Fruit fly (Drosophila melanogaster) whole organism, embryonic: ENCODE data around the gene mAChR-C.
A peak's percentile ranks its signal among the peaks of the same experiment; 100 is the strongest.

Source experiments
- Atf3 ChIP-seq: fragments of 200-800 bp; sonication (Bioruptor generic); optimal IDR thresholded peaks from 3 replicates; lab custom pipeline; 2016; ENCODE audit warnings: missing biosample characterization, missing genetic modification characterization
- Blimp-1 ChIP-seq: fragments of 200-800 bp; sonication (Bioruptor generic); optimal IDR thresholded peaks from 3 replicates; lab custom pipeline; 2018; ENCODE audit warnings: missing biosample characterization, missing genetic modification characterization, mild to moderate bottlenecking, moderate library complexity, missing genetic modification reagents
- CG12071 ChIP-seq: fragments of 200-800 bp; sonication (Bioruptor generic); optimal IDR thresholded peaks from 3 replicates; lab custom pipeline; 2018; ENCODE audit warnings: missing biosample characterization, mild to moderate bottlenecking, missing genetic modification characterization
- CG13424 ChIP-seq: fragments of 200-800 bp; sonication (Bioruptor generic); optimal IDR thresholded peaks from 2 replicates; lab custom pipeline; 2019; ENCODE audit warnings: missing biosample characterization, mild to moderate bottlenecking, missing genetic modification characterization, moderate library complexity
- CG17361 ChIP-seq: fragments of 200-800 bp; sonication (Bioruptor generic); IDR thresholded peaks from 3 replicates; pipeline ENCODE4 v1.3.6; 2022; ENCODE audit warnings: missing biosample characterization, missing genetic modification characterization
- CG17802 ChIP-seq: fragments of 200-800 bp; sonication (Bioruptor generic); optimal IDR thresholded peaks from 2 replicates; lab custom pipeline; 2018; ENCODE audit warnings: missing biosample characterization, mild to moderate bottlenecking, missing genetic modification characterization, moderate library complexity
- CG18599 ChIP-seq: fragments of 200-800 bp; sonication (Bioruptor generic); optimal IDR thresholded peaks from 3 replicates; lab custom pipeline; 2017; ENCODE audit warnings: missing biosample characterization, missing genetic modification characterization, mild to moderate bottlenecking, moderate library complexity, missing genetic modification reagents
- CG32767 ChIP-seq: fragments of 200-800 bp; sonication (Bioruptor generic); IDR thresholded peaks from 2 replicates; pipeline ENCODE4 v1.3.6; 2022; ENCODE audit warnings: missing biosample characterization, missing genetic modification characterization
- CG3407 ChIP-seq: fragments of 200-800 bp; sonication (Bioruptor generic); optimal IDR thresholded peaks from 2 replicates; lab custom pipeline; 2018; ENCODE audit warnings: missing biosample characterization, mild to moderate bottlenecking, missing genetic modification characterization
- CG4282 ChIP-seq: fragments of 200-800 bp; sonication (Bioruptor generic); optimal IDR thresholded peaks from 2 replicates; lab custom pipeline; 2016; ENCODE audit warnings: missing biosample characterization, missing genetic modification characterization
- CG6765 ChIP-seq: fragments of 200-800 bp; sonication (Bioruptor generic); optimal IDR thresholded peaks from 3 replicates; lab custom pipeline; 2017; ENCODE audit warnings: missing biosample characterization, mild to moderate bottlenecking, missing genetic modification characterization
- CG9727 ChIP-seq: fragments of 200-800 bp; sonication (Bioruptor generic); optimal IDR thresholded peaks from 3 replicates; lab custom pipeline; 2017; ENCODE audit warnings: missing biosample characterization, mild to moderate bottlenecking, missing genetic modification characterization
- Eip74EF ChIP-seq, 2 experiments: fragments of 200-800 bp in 1 of 2; fragments of >200 bp in 1 of 2; sonication (Bioruptor generic) in 1 of 2; optimal IDR thresholded peaks; 2 replicates each; lab custom pipeline; 2017 to 2019; ENCODE audit warnings: missing biosample characterization in 2 of 2, missing genetic modification characterization in 2 of 2, mild to moderate bottlenecking in 1 of 2, moderate library complexity in 1 of 2
- Ets65A ChIP-seq: fragments of 200-800 bp; sonication (Bioruptor generic); peaks from one replicate; lab custom pipeline; 2016; ENCODE audit warnings: missing biosample characterization, missing genetic modification characterization
- HLH4C ChIP-seq: fragments of 200-800 bp; sonication (Bioruptor generic); IDR thresholded peaks from 3 replicates; pipeline ENCODE4 v1.3.6; 2022; ENCODE audit warnings: missing biosample characterization, missing genetic modification characterization; ENCODE audit not compliant: partially characterized antibody
- HmgD ChIP-seq: fragments of 200-800 bp; sonication (Bioruptor generic); optimal IDR thresholded peaks from 3 replicates; lab custom pipeline; 2016; ENCODE audit warnings: missing biosample characterization, missing genetic modification characterization
- Rx ChIP-seq: fragments of 200-800 bp; sonication (Bioruptor generic); IDR thresholded peaks from 2 replicates; pipeline ENCODE4 v1.3.6; 2022; ENCODE audit warnings: missing biosample characterization, missing genetic modification characterization
- Sox100B ChIP-seq: fragments of 200-800 bp; sonication (Bioruptor generic); optimal IDR thresholded peaks from 3 replicates; lab custom pipeline; 2018; ENCODE audit warnings: missing biosample characterization, mild to moderate bottlenecking, missing genetic modification characterization
- Sry-β ChIP-seq: fragments of 200-800 bp; sonication (Bioruptor generic); optimal IDR thresholded peaks from 2 replicates; lab custom pipeline; 2018; ENCODE audit warnings: missing biosample characterization, mild to moderate bottlenecking, missing genetic modification characterization, moderate library complexity
- Sry-δ ChIP-seq: fragments of 200-800 bp; sonication (Bioruptor generic); optimal IDR thresholded peaks from 2 replicates; lab custom pipeline; 2016; ENCODE audit warnings: missing biosample characterization, missing genetic modification characterization
- Trl ChIP-seq, 3 experiments: fragments of >200 bp in 2 of 3; fragments of 200-800 bp in 1 of 3; sonication (Bioruptor generic) in 1 of 3; optimal IDR thresholded peaks; 2 replicates in 1 of 3; 3 replicates in 2 of 3; lab custom pipeline; 2016 to 2017; ENCODE audit warnings: missing biosample characterization in 1 of 3, missing genetic modification characterization in 1 of 3
- Xbp1 ChIP-seq: fragments of 200-800 bp; sonication (Bioruptor generic); optimal IDR thresholded peaks from 3 replicates; lab custom pipeline; 2016; ENCODE audit warnings: missing biosample characterization, mild to moderate bottlenecking, missing genetic modification characterization
- YL-1 ChIP-seq: fragments of 200-800 bp; sonication (Bioruptor generic); optimal IDR thresholded peaks from 3 replicates; lab custom pipeline; 2017; ENCODE audit warnings: missing biosample characterization, mild to moderate bottlenecking, missing genetic modification characterization
- abd-A ChIP-seq: fragments of 200-800 bp; sonication (Bioruptor generic); optimal IDR thresholded peaks from 3 replicates; lab custom pipeline; 2019; ENCODE audit warnings: missing biosample characterization, mild to moderate bottlenecking, missing genetic modification characterization, moderate library complexity
- ac ChIP-seq: fragments of 200-800 bp; sonication (Bioruptor generic); optimal IDR thresholded peaks from 3 replicates; lab custom pipeline; 2017; ENCODE audit warnings: missing biosample characterization, mild to moderate bottlenecking, missing genetic modification characterization
- ci ChIP-seq: fragments of 200-800 bp; sonication (Bioruptor generic); IDR thresholded peaks from 3 replicates; pipeline ENCODE4 v1.3.6; 2022; ENCODE audit warnings: missing biosample characterization, missing genetic modification characterization
- dysf ChIP-seq: fragments of 200-800 bp; sonication (Bioruptor generic); IDR thresholded peaks from 3 replicates; pipeline ENCODE4 v1.3.6; 2022; ENCODE audit warnings: missing biosample characterization, missing genetic modification characterization
- emc ChIP-seq: fragments of 200-800 bp; sonication (Bioruptor generic); optimal IDR thresholded peaks from 2 replicates; lab custom pipeline; 2016; ENCODE audit warnings: missing biosample characterization, missing genetic modification characterization
- ewg ChIP-seq: fragments of 200-800 bp; sonication (Bioruptor generic); optimal IDR thresholded peaks from 3 replicates; lab custom pipeline; 2017; ENCODE audit warnings: mild to moderate bottlenecking, missing biosample characterization, missing genetic modification reagents, missing genetic modification characterization
- gce ChIP-seq: fragments of 200-800 bp; sonication (Bioruptor generic); IDR thresholded peaks from 3 replicates; pipeline ENCODE4 v1.3.6; 2022; ENCODE audit warnings: missing biosample characterization, missing genetic modification characterization
- gem ChIP-seq: fragments of 200-800 bp; sonication (Bioruptor generic); optimal IDR thresholded peaks from 2 replicates; lab custom pipeline; 2019; ENCODE audit warnings: missing biosample characterization, mild to moderate bottlenecking, missing genetic modification characterization, moderate library complexity
- grn ChIP-seq: fragments of 200-800 bp; sonication (Bioruptor generic); optimal IDR thresholded peaks from 3 replicates; lab custom pipeline; 2017; ENCODE audit warnings: missing biosample characterization, missing genetic modification characterization
- gsb-n ChIP-seq: fragments of 200-800 bp; sonication (Bioruptor generic); optimal IDR thresholded peaks from 3 replicates; lab custom pipeline; 2018; ENCODE audit warnings: missing biosample characterization, mild to moderate bottlenecking, missing genetic modification characterization
- hbn ChIP-seq: fragments of 200-800 bp; sonication (Bioruptor generic); IDR thresholded peaks from 2 replicates; pipeline ENCODE4 v1.3.6; 2022; ENCODE audit warnings: missing biosample characterization, missing genetic modification characterization; ENCODE audit not compliant: partially characterized antibody
- jing ChIP-seq: fragments of 200-800 bp; sonication (Bioruptor generic); optimal IDR thresholded peaks from 2 replicates; lab custom pipeline; 2018; ENCODE audit warnings: missing biosample characterization, mild to moderate bottlenecking, missing genetic modification characterization
- kni ChIP-seq: fragments of 200-800 bp; sonication (Bioruptor generic); optimal IDR thresholded peaks from 3 replicates; lab custom pipeline; 2017; ENCODE audit warnings: mild to moderate bottlenecking, missing biosample characterization, missing genetic modification reagents, missing genetic modification characterization
- knrl ChIP-seq: fragments of 200-800 bp; sonication (Bioruptor generic); IDR thresholded peaks from 3 replicates; pipeline ENCODE4 v1.3.6; 2022; ENCODE audit warnings: missing biosample characterization, missing genetic modification characterization; ENCODE audit not compliant: partially characterized antibody
- mam ChIP-seq: fragments of 200-800 bp; sonication (Bioruptor generic); optimal IDR thresholded peaks from 3 replicates; lab custom pipeline; 2016; ENCODE audit warnings: missing biosample characterization, missing genetic modification characterization
- nau ChIP-seq: fragments of 200-800 bp; sonication (Bioruptor generic); optimal IDR thresholded peaks from 3 replicates; lab custom pipeline; 2017; ENCODE audit warnings: missing biosample characterization, mild to moderate bottlenecking, missing genetic modification characterization, missing genetic modification reagents
- nerfin-2 ChIP-seq: fragments of 200-800 bp; sonication (Bioruptor generic); IDR thresholded peaks from 2 replicates; pipeline ENCODE4 v1.3.6; 2022; ENCODE audit warnings: missing biosample characterization, missing genetic modification characterization; ENCODE audit not compliant: partially characterized antibody
- scrt ChIP-seq: fragments of 200-800 bp; sonication (Bioruptor generic); optimal IDR thresholded peaks from 2 replicates; lab custom pipeline; 2018; ENCODE audit warnings: missing biosample characterization, mild to moderate bottlenecking, missing genetic modification characterization, moderate library complexity
- sens ChIP-seq: fragments of 200-800 bp; sonication (Bioruptor generic); peaks from one replicate; lab custom pipeline; 2016; ENCODE audit warnings: missing biosample characterization, missing genetic modification characterization
- sr ChIP-seq: fragments of 200-800 bp; sonication (Bioruptor generic); IDR thresholded peaks from 3 replicates; pipeline ENCODE4 v1.3.6; 2022; ENCODE audit warnings: missing biosample characterization, missing genetic modification characterization

mAChR-C gene

DNA sequence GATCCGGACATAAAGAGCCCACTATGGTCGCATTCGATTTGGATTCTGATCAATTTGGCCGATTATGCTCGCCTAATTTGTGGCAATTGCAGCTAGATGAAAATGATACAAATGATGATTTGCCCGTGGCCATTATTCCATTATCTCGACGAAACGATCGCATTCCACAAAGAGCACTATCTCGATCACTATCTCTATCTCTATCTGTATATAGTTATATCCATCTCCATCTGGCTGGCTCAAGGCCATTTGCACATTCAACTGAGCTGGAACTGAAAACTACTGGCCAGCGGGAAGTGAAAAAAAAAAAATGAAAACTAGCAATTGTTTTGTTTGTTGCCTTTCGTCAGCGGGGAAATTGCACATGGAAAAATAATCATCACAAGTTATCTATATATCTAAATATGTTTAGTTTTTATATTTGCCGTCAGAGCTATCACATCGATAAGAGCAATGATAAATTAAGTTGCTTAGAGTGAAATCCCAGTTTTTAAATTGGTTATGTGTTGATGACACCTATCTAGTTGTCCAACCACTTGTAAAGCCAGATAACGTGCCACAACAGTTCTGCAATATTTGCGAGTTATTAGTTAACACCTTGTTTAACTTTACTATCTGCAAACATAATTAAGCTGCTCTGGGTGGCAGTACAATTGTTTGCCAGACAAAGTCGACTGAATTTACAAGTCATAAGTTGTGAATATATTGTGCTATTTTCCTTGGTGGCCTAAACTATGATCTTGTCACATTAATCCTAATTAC, 33.0 kb downstream of the mAChR-C start (continued):
- TF ChIP-seq CG13424 (tag; lab: Kevin White, UChicago) (peak; percentile 10), jing (GFP tag; lab: Kevin White, UChicago) (no peak), sens (GFP tag; lab: Kevin White, UChicago) (peak; percentile 54)
- TF ChIP-seq, all 482 proteins: peak for 13

DNA sequence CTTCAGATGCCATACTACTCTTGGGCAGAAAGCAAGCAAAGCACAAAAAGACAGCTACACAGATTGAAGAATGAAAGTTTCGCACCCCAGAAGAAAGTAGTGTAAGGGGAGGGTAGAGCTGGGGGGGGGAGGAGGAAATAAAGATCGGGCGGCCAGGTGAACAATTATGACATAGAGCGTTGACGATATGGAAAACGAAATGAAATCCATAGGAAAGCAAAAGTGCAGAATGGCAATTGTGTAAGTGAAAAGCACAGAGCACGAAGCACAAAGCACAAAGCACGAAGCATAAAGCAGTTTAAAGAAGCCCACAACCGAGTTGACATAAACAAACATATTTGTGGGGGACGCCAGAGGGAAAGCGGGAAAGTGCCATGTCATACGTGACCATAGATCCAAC, 35.5 kb downstream of the mAChR-C start:
- TF ChIP-seq Blimp-1 (GFP tag; lab: Kevin White, UChicago): peak; percentile 90
- no peak for TF ChIP-seq HLH4C
- TF ChIP-seq CG9727 (GFP tag; lab: Kevin White, UChicago): no peak
- peak; percentile 68 for TF ChIP-seq kni
- TF ChIP-seq Sry-β (GFP tag; lab: Kevin White, UChicago): no peak
- TF ChIP-seq dysf (GFP tag; lab: Robert Waterston, UW): no peak
- TF ChIP-seq ewg (GFP tag; lab: Kevin White, UChicago): no peak

DNA sequence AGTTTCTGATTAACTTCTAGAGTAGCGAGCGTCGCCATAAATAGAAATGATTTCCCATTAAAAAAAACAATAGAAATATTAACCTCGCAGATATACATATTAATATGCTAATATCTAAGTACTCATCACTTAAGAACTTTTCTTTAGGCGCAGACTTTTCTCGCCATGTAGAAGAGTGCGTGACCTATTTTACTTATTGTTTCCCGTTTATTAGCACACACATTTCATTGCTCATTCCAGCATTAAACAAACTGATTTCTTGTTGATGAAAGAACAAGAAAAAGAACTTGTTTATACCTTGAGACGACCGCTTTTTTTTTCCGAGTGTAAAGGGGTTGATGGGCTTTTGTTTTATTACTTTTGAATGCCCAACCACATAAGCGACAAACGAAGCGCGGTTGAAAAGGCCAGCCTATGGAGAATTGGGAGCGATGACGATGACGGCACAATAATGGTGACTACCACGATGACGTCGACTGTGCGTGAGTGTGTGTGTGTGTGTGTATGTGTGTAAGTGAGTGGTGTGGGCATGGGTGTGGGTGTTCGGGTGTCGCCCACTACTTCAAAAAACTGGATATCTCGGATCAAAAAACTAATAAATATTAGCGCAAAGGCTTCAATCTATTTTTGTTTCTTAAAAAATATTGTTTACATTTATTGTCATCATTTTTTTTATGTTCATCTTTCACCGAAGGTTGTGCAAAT, 36.3 kb downstream of the mAChR-C start:
- 0 out of 3 replicates have a peak, but pooled peaks have one; percentile 30 for TF ChIP-seq gce (GFP tag; lab: Robert Waterston, UW)
- TF ChIP-seq Sry-δ (GFP tag; lab: Kevin White, UChicago): no peak
- peak in 1 of 2 experiments; percentile 39 for TF ChIP-seq Eip74EF (GFP tag; optimal IDR thresholded peaks at IDR 0.05; lab: Kevin White, UChicago)
- TF ChIP-seq CG32767: no peak
- TF ChIP-seq CG4282 (GFP tag; lab: Kevin White, UChicago): no peak
- TF ChIP-seq Xbp1 (GFP tag; lab: Kevin White, UChicago): no peak
- TF ChIP-seq CG12071 (GFP tag; lab: Kevin White, UChicago): no peak
- peak; percentile 24 for TF ChIP-seq Atf3 (GFP tag; lab: Kevin White, UChicago)
- no peak for TF ChIP-seq jing (GFP tag; lab: Kevin White, UChicago)
- no peak for TF ChIP-seq HmgD (GFP tag; lab: Kevin White, UChicago)
- no peak for TF ChIP-seq hbn
- no peak for TF ChIP-seq ac (GFP tag; lab: Kevin White, UChicago)
- TF ChIP-seq Trl (optimal IDR thresholded peaks at IDR 0.05; lab: Kevin White, UChicago): no peak
- peak; percentile 13 for TF ChIP-seq Trl (GFP tag; optimal IDR thresholded peaks at IDR 0.05; lab: Kevin White, UChicago)
- TF ChIP-seq nerfin-2 (GFP tag; lab: Robert Waterston, UW): no peak
- TF ChIP-seq abd-A (tag; lab: Kevin White, UChicago): no peak
- TF ChIP-seq sr (GFP tag; lab: Robert Waterston, UW): peak; percentile 80
- TF ChIP-seq CG6765: no peak
- TF ChIP-seq CG17361 (GFP tag; lab: Robert Waterston, UW): peak; percentile 62; the same call in 1 of the 3 replicates
- TF ChIP-seq ewg (GFP tag; lab: Kevin White, UChicago): no peak
- TF ChIP-seq grn: no peak
- no peak for TF ChIP-seq Rx
- no peak for TF ChIP-seq CG17802 (tag; lab: Kevin White, UChicago)
- TF ChIP-seq scrt (GFP tag; lab: Kevin White, UChicago): no peak
- TF ChIP-seq YL-1 (GFP tag; lab: Kevin White, UChicago): no peak
- no peak for TF ChIP-seq Ets65A (GFP tag; lab: Kevin White, UChicago)
- no peak for TF ChIP-seq CG3407 (GFP tag; lab: Kevin White, UChicago)
- no peak for TF ChIP-seq ci (GFP tag; lab: Robert Waterston, UW)
- no peak for TF ChIP-seq gsb-n (tag; lab: Kevin White, UChicago)
- peak; percentile 7 for TF ChIP-seq CG18599
- TF ChIP-seq emc (GFP tag; lab: Kevin White, UChicago): no peak
- no peak for TF ChIP-seq nau
- peak; percentile 34 for TF ChIP-seq mam (GFP tag; lab: Kevin White, UChicago)
- TF ChIP-seq knrl (GFP tag; lab: Robert Waterston, UW): no peak
- TF ChIP-seq gem (tag; lab: Kevin White, UChicago): peak; percentile 49
- TF ChIP-seq Sox100B (GFP tag; lab: Kevin White, UChicago): peak; percentile 31
